Worm (Caenorhabditis elegans): ENCODE measurements around the gene ttr-41.

- no peak for TF ChIP-seq ces-1 (GFP tag; optimal IDR thresholded peaks at IDR 0.05)
- TF ChIP-seq isw-1 (GFP tag; IDR thresholded peaks at IDR 0.05) = no peak
- no peak for TF ChIP-seq nhr-20 (tag; optimal IDR thresholded peaks at IDR 0.05)
- no peak for TF ChIP-seq lin-13 (GFP tag; optimal IDR thresholded peaks at IDR 0.05)
- TF ChIP-seq egl-27 (tag; optimal IDR thresholded peaks at IDR 0.05) = no peak
These were observed 40.7 kb downstream of the ttr-41 start, which contains the start of gene sre-39 for ce11 chrII:4686941-4687340.

Data from whole organism, L1 larva.